Fruit fly (Drosophila melanogaster) whole organism, embryonic: ENCODE data around the gene Rbf2.

Experiments used
- Abd-B ChIP-seq: fragments of 200-800 bp; sonication (Bioruptor generic); optimal IDR thresholded peaks from 2 replicates; lab custom pipeline; 2018; ENCODE audit warnings: missing biosample characterization, mild to moderate bottlenecking, missing genetic modification characterization, moderate library complexity
- Adf1 ChIP-seq: fragments of 200-800 bp; sonication (Bioruptor generic); IDR thresholded peaks from 2 replicates; pipeline ENCODE4 v1.3.6; 2022; ENCODE audit warnings: missing biosample characterization, missing genetic modification characterization
- Atf6 ChIP-seq: fragments of 200-800 bp; sonication (Bioruptor generic); IDR thresholded peaks from 2 replicates; pipeline ENCODE4 v1.3.6; 2022; ENCODE audit warnings: missing biosample characterization, missing genetic modification characterization
- B-H1 ChIP-seq: fragments of 200-800 bp; sonication (Bioruptor generic); IDR thresholded peaks from 3 replicates; pipeline ENCODE4 v1.3.6; 2022; ENCODE audit warnings: missing biosample characterization, missing genetic modification characterization
- CG11723 ChIP-seq: fragments of 200-800 bp; sonication (Bioruptor generic); optimal IDR thresholded peaks from 2 replicates; lab custom pipeline; 2017; ENCODE audit warnings: missing biosample characterization, mild to moderate bottlenecking, missing genetic modification characterization
- CG12219 ChIP-seq: fragments of 200-800 bp; sonication (Bioruptor generic); optimal IDR thresholded peaks from 3 replicates; lab custom pipeline; 2018; ENCODE audit warnings: missing biosample characterization, mild to moderate bottlenecking, missing genetic modification characterization
- CG14050 ChIP-seq: fragments of 200-800 bp; sonication (Bioruptor generic); IDR thresholded peaks from 3 replicates; pipeline ENCODE4 v1.3.6; 2022; ENCODE audit warnings: missing biosample characterization, missing genetic modification characterization
- CG15514 ChIP-seq: fragments of 200-800 bp; sonication (Bioruptor generic); optimal IDR thresholded peaks from 3 replicates; lab custom pipeline; 2017; ENCODE audit warnings: missing biosample characterization, missing genetic modification characterization, mild to moderate bottlenecking, moderate library complexity, missing genetic modification reagents
- CG16813 ChIP-seq: fragments of 200-800 bp; sonication (Bioruptor generic); IDR thresholded peaks from 3 replicates; pipeline ENCODE4 v1.3.6; 2022; ENCODE audit warnings: missing biosample characterization, missing genetic modification characterization; ENCODE audit not compliant: partially characterized antibody
- CG17612 ChIP-seq: fragments of 200-800 bp; sonication (Bioruptor generic); IDR thresholded peaks from 2 replicates; pipeline ENCODE4 v1.3.6; 2022; ENCODE audit warnings: missing biosample characterization, missing genetic modification characterization
- CG1832 ChIP-seq: fragments of 200-800 bp; sonication (Bioruptor generic); optimal IDR thresholded peaks from 2 replicates; lab custom pipeline; 2017; ENCODE audit warnings: missing biosample characterization, mild to moderate bottlenecking, missing genetic modification characterization, inconsistent platforms
- CG31224 ChIP-seq: fragments of 200-800 bp; sonication (Bioruptor generic); IDR thresholded peaks from 2 replicates; pipeline ENCODE4 v1.3.6; 2022; ENCODE audit warnings: missing biosample characterization, missing genetic modification characterization
- CG32767 ChIP-seq: fragments of 200-800 bp; sonication (Bioruptor generic); IDR thresholded peaks from 2 replicates; pipeline ENCODE4 v1.3.6; 2022; ENCODE audit warnings: missing biosample characterization, missing genetic modification characterization
- CG33213 ChIP-seq: fragments of 200-800 bp; sonication (Bioruptor generic); optimal IDR thresholded peaks from 3 replicates; lab custom pipeline; 2016; ENCODE audit warnings: missing biosample characterization, missing genetic modification characterization
- CG6272 ChIP-seq: fragments of 200-800 bp; sonication (Bioruptor generic); IDR thresholded peaks from 2 replicates; pipeline ENCODE4 v1.3.6; 2022; ENCODE audit warnings: missing biosample characterization, missing genetic modification characterization
- CG8281 ChIP-seq: fragments of 200-800 bp; sonication (Bioruptor generic); optimal IDR thresholded peaks from 2 replicates; lab custom pipeline; 2018; ENCODE audit warnings: missing biosample characterization, mild to moderate bottlenecking, missing genetic modification characterization, moderate library complexity
- CG8388 ChIP-seq: fragments of 200-800 bp; sonication (Bioruptor generic); optimal IDR thresholded peaks from 2 replicates; lab custom pipeline; 2019; ENCODE audit warnings: missing biosample characterization, mild to moderate bottlenecking, missing genetic modification characterization, moderate library complexity
- CG8944 ChIP-seq: fragments of 200-800 bp; sonication (Bioruptor generic); optimal IDR thresholded peaks from 3 replicates; lab custom pipeline; 2016; ENCODE audit warnings: missing biosample characterization, missing genetic modification characterization
- CoRest ChIP-seq: fragments of 200-800 bp; sonication (Bioruptor generic); optimal IDR thresholded peaks from 3 replicates; lab custom pipeline; 2018; ENCODE audit warnings: missing biosample characterization, mild to moderate bottlenecking, missing genetic modification characterization, moderate library complexity
- D19A ChIP-seq: fragments of 200-800 bp; optimal IDR thresholded peaks from 3 replicates; lab custom pipeline; 2019; ENCODE audit warnings: missing biosample characterization, mild to moderate bottlenecking, missing genetic modification characterization, moderate library complexity
- Dip2 ChIP-seq: fragments of 200-800 bp; sonication (Bioruptor generic); IDR thresholded peaks from 2 replicates; pipeline ENCODE4 v1.3.6; 2022; ENCODE audit warnings: missing biosample characterization, missing genetic modification characterization
- Ets65A ChIP-seq: fragments of 200-800 bp; sonication (Bioruptor generic); peaks from one replicate; lab custom pipeline; 2016; ENCODE audit warnings: missing biosample characterization, missing genetic modification characterization
- Hmr ChIP-seq: fragments of 200-800 bp; sonication (Bioruptor generic); optimal IDR thresholded peaks from 3 replicates; lab custom pipeline; 2017; ENCODE audit warnings: mild to moderate bottlenecking, missing biosample characterization, missing genetic modification reagents, missing genetic modification characterization
- Meics ChIP-seq: fragments of 200-800 bp; sonication (Bioruptor generic); optimal IDR thresholded peaks from 2 replicates; lab custom pipeline; 2017; ENCODE audit warnings: missing biosample characterization, mild to moderate bottlenecking, missing genetic modification characterization
- Oli ChIP-seq: fragments of 200-800 bp; sonication (Bioruptor generic); optimal IDR thresholded peaks from 2 replicates; lab custom pipeline; 2018; ENCODE audit warnings: missing biosample characterization, mild to moderate bottlenecking, missing genetic modification characterization, moderate library complexity
- Stat92E ChIP-seq, 3 experiments: fragments of >200 bp in 2 of 3; fragments of 200-800 bp in 1 of 3; sonication (Bioruptor generic) in 1 of 3; optimal IDR thresholded peaks; 2 replicates each; lab custom pipeline; 2017 to 2019; ENCODE audit warnings: missing biosample characterization in 3 of 3, missing genetic modification characterization in 3 of 3, mild to moderate bottlenecking in 1 of 3, moderate library complexity in 1 of 3
- al ChIP-seq: fragments of 200-800 bp; sonication (Bioruptor generic); IDR thresholded peaks from 2 replicates; pipeline ENCODE4 v1.3.6; 2022; ENCODE audit warnings: missing biosample characterization, missing genetic modification characterization
- az2 ChIP-seq: fragments of 200-800 bp; sonication (Bioruptor generic); optimal IDR thresholded peaks from 3 replicates; lab custom pipeline; 2016; ENCODE audit warnings: missing biosample characterization, missing genetic modification characterization
- corto ChIP-seq: fragments of 200-800 bp; sonication (Bioruptor generic); optimal IDR thresholded peaks from 2 replicates; lab custom pipeline; 2016; ENCODE audit warnings: missing biosample characterization, mild to moderate bottlenecking, missing genetic modification characterization, moderate library complexity
- dan ChIP-seq: fragments of 200-800 bp; sonication (Bioruptor generic); IDR thresholded peaks from 2 replicates; pipeline ENCODE4 v1.3.6; 2022; ENCODE audit warnings: missing biosample characterization, missing genetic modification characterization
- dysf ChIP-seq: fragments of 200-800 bp; sonication (Bioruptor generic); IDR thresholded peaks from 3 replicates; pipeline ENCODE4 v1.3.6; 2022; ENCODE audit warnings: missing biosample characterization, missing genetic modification characterization
- fd102C ChIP-seq: fragments of 200-800 bp; sonication (Bioruptor generic); optimal IDR thresholded peaks from 2 replicates; lab custom pipeline; 2018; ENCODE audit warnings: missing biosample characterization, mild to moderate bottlenecking, missing genetic modification characterization, moderate library complexity
- gce ChIP-seq: fragments of 200-800 bp; sonication (Bioruptor generic); IDR thresholded peaks from 3 replicates; pipeline ENCODE4 v1.3.6; 2022; ENCODE audit warnings: missing biosample characterization, missing genetic modification characterization
- h ChIP-seq: fragments of >200 bp; optimal IDR thresholded peaks from 2 replicates; lab custom pipeline; 2017
- hkb ChIP-seq, 2 experiments: fragments of 200-800 bp in 1 of 2; fragments of >200 bp in 1 of 2; sonication (Bioruptor generic) in 1 of 2; IDR thresholded peaks in 1 of 2; optimal IDR thresholded peaks in 1 of 2; 2 replicates each; pipeline versions ENCODE4 v1.3.6 to Lab custom; 2017 to 2022; ENCODE audit warnings: missing biosample characterization in 1 of 2, missing genetic modification characterization in 1 of 2
- lola ChIP-seq, 3 experiments: fragments of >200 bp in 2 of 3; fragments of 200-800 bp in 1 of 3; sonication (Bioruptor generic) in 1 of 3; optimal IDR thresholded peaks; 2 replicates each; lab custom pipeline; 2017 to 2019; ENCODE audit warnings: missing biosample characterization in 3 of 3, missing genetic modification characterization in 3 of 3, mild to moderate bottlenecking in 1 of 3, moderate library complexity in 1 of 3
- maf-S ChIP-seq: fragments of 200-800 bp; sonication (Bioruptor generic); optimal IDR thresholded peaks from 2 replicates; lab custom pipeline; 2016; ENCODE audit warnings: missing biosample characterization, missing genetic modification characterization
- nmo ChIP-seq: fragments of 200-800 bp; sonication (Bioruptor generic); optimal IDR thresholded peaks from 2 replicates; lab custom pipeline; 2018; ENCODE audit warnings: missing biosample characterization, mild to moderate bottlenecking, missing genetic modification characterization, moderate library complexity
- odd ChIP-seq: fragments of 200-800 bp; sonication (Bioruptor generic); optimal IDR thresholded peaks from 2 replicates; lab custom pipeline; 2017; ENCODE audit warnings: missing biosample characterization, mild to moderate bottlenecking, missing genetic modification characterization
- phol ChIP-seq: fragments of 200-800 bp; sonication (Bioruptor generic); optimal IDR thresholded peaks from 3 replicates; lab custom pipeline; 2018; ENCODE audit warnings: missing biosample characterization, mild to moderate bottlenecking, missing genetic modification characterization, moderate library complexity
- pnt ChIP-seq: fragments of 200-800 bp; sonication (Bioruptor generic); optimal IDR thresholded peaks from 3 replicates; lab custom pipeline; 2016; ENCODE audit warnings: missing biosample characterization, missing genetic modification characterization
- pros ChIP-seq: fragments of 200-800 bp; sonication (Bioruptor generic); optimal IDR thresholded peaks from 3 replicates; lab custom pipeline; 2019; ENCODE audit warnings: missing biosample characterization, mild to moderate bottlenecking, missing genetic modification characterization, moderate library complexity
- sisA ChIP-seq: fragments of 200-800 bp; sonication (Bioruptor generic); IDR thresholded peaks from 2 replicates; pipeline ENCODE4 v1.3.6; 2022; ENCODE audit warnings: missing biosample characterization, missing genetic modification characterization
- slbo ChIP-seq: fragments of 200-800 bp; sonication (Bioruptor generic); IDR thresholded peaks from 2 replicates; pipeline ENCODE4 v1.3.6; 2022; ENCODE audit warnings: missing biosample characterization, missing genetic modification characterization
- ssp ChIP-seq: fragments of 200-800 bp; sonication (Bioruptor generic); IDR thresholded peaks from 2 replicates; pipeline ENCODE4 v1.3.6; 2022; ENCODE audit warnings: missing biosample characterization, missing genetic modification characterization
- stwl ChIP-seq: fragments of 200-800 bp; sonication (Bioruptor generic); optimal IDR thresholded peaks from 3 replicates; lab custom pipeline; 2018; ENCODE audit warnings: missing biosample characterization, mild to moderate bottlenecking, missing genetic modification characterization, moderate library complexity
- tin ChIP-seq: fragments of 200-800 bp; sonication (Bioruptor generic); optimal IDR thresholded peaks from 3 replicates; lab custom pipeline; 2016; ENCODE audit warnings: missing biosample characterization, missing genetic modification characterization
- toy ChIP-seq: fragments of 200-800 bp; sonication (Bioruptor generic); IDR thresholded peaks from 2 replicates; pipeline ENCODE4 v1.3.6; 2022; ENCODE audit warnings: missing biosample characterization, missing genetic modification characterization
- trh ChIP-seq: fragments of 200-800 bp; sonication (Bioruptor generic); optimal IDR thresholded peaks from 2 replicates; lab custom pipeline; 2016; ENCODE audit warnings: missing biosample characterization, missing genetic modification characterization
- twi ChIP-seq: fragments of 200-800 bp; optimal IDR thresholded peaks from 2 replicates; lab custom pipeline; 2019; ENCODE audit warnings: missing biosample characterization, mild to moderate bottlenecking, missing genetic modification characterization, moderate library complexity
- zfh2 ChIP-seq: fragments of 200-800 bp; sonication (Bioruptor generic); optimal IDR thresholded peaks from 2 replicates; lab custom pipeline; 2016; ENCODE audit warnings: missing biosample characterization, missing genetic modification characterization

The Rbf2 gene

DNA sequence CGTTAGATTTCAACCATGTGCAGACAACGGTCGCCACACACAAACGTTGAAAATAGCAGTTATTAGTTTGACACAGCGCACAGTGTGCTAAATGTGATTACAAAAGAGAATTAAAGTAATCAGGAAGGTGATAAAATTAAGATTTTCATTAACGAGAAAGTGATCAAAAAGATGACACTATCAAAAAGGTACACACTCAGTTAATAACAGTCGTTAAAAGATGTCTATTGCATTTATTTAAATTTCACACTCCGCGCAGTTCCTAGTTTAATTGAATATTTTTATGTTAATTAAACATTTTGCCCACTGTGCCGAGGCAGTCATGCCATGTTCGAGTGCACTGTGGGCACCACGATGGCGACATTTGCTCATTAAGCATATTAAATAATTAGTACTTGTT is 38.1 kb upstream of the Rbf2 start (continued):
- TF ChIP-seq Abd-B (peak; percentile 9), Dip2 (GFP tag; lab: Robert Waterston, UW) (no peak), Adf1 (no peak), Stat92E (GFP tag; optimal IDR thresholded peaks at IDR 0.05; lab: Kevin White, UChicago) (no peak), Hmr (GFP tag; lab: Kevin White, UChicago) (peak; percentile 6), gce (GFP tag; lab: Robert Waterston, UW) (no peak), h (lab: Kevin White, UChicago) (no peak), lola (GFP tag; optimal IDR thresholded peaks at IDR 0.05; lab: Kevin White, UChicago) (no peak), B-H1 (GFP tag; lab: Robert Waterston, UW) (no peak), nmo (peak; percentile 40), trh (GFP tag; lab: Kevin White, UChicago) (no peak), CG1832 (GFP tag; lab: Kevin White, UChicago) (no peak), CG8944 (GFP tag; lab: Kevin White, UChicago) (no peak), Atf6 (GFP tag; lab: Robert Waterston, UW) (no peak), sisA (GFP tag; lab: Robert Waterston, UW) (peak; percentile 41), ssp (no peak; the same call in 1 of the 2 replicates), Meics (GFP tag; lab: Kevin White, UChicago) (peak; percentile 52), CG16813 (GFP tag; lab: Robert Waterston, UW) (no peak), az2 (GFP tag; lab: Kevin White, UChicago) (peak; percentile 25), al (0 out of 2 replicates have a peak, but pooled peaks have one; percentile 16), Oli (tag; lab: Kevin White, UChicago) (peak; percentile 59), CG31224 (GFP tag; lab: Robert Waterston, UW) (no peak), twi (tag; lab: Kevin White, UChicago) (no peak), Ets65A (GFP tag; lab: Kevin White, UChicago) (peak; percentile 69), dan (GFP tag; lab: Robert Waterston, UW) (no peak), CG12219 (peak; percentile 47), CG8281 (tag; lab: Kevin White, UChicago) (no peak), stwl (tag; lab: Kevin White, UChicago) (no peak), fd102C (GFP tag; lab: Kevin White, UChicago) (no peak), pnt (GFP tag; lab: Kevin White, UChicago) (no peak), phol (peak; percentile 41), CG14050 (GFP tag; lab: Robert Waterston, UW) (peak; percentile 19; the same call in 1 of the 3 replicates), zfh2 (no peak), CG15514 (GFP tag; lab: Kevin White, UChicago) (peak; percentile 9), slbo (GFP tag; lab: Robert Waterston, UW) (no peak), CG17612 (GFP tag; lab: Robert Waterston, UW) (no peak), CG8388 (GFP tag; lab: Kevin White, UChicago) (peak; percentile 8), maf-S (GFP tag; lab: Kevin White, UChicago) (no peak), pros (GFP tag; lab: Kevin White, UChicago) (no peak), D19A (tag; lab: Kevin White, UChicago) (no peak), odd (peak; percentile 3), CoRest (tag; lab: Kevin White, UChicago) (peak; percentile 27), CG11723 (GFP tag; lab: Kevin White, UChicago) (no peak), corto (GFP tag; lab: Kevin White, UChicago) (no peak), tin (GFP tag; lab: Kevin White, UChicago) (no peak), CG6272 (no peak), dysf (GFP tag; lab: Robert Waterston, UW) (peak; percentile 65; the same call in 2 of the 3 replicates), toy (GFP tag; lab: Robert Waterston, UW) (no peak), CG32767 (GFP tag; lab: Robert Waterston, UW) (no peak), CG33213 (GFP tag; lab: Kevin White, UChicago) (no peak), hkb (optimal IDR thresholded peaks at IDR 0.05; lab: Kevin White, UChicago) (no peak), hkb (GFP tag; IDR thresholded peaks at IDR 0.05; lab: Robert Waterston, UW) (0 out of 2 replicates have a peak, but pooled peaks have one; percentile 30)
